Fruit fly (Drosophila melanogaster): ENCODE results near the gene gammaTub23C.

DNA sequence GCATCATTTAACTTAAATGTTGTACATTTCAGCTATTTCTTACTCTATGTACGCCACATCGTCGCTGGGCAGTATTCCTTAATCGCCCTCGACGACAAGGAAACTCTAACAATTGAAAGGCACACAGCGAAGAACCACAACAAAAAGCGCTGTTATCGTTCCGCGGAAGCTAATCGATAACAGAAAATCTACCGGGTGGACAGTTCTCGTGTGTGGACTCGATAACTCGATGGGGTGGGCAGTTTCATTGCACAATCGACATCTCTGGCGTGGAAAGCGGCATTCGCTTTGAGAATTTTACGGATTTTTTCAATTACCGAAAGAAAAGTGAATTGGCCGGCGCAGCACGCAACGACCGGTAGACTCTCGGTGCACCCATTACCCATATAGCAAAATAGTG lies 50.3 kb downstream of the gammaTub23C start, which contains the start of the genes alpha4GT1 and Prp40:
- TF ChIP-seq CG10631 (GFP tag; optimal IDR thresholded peaks at IDR 0.05) (no peak), acj6 (GFP tag; optimal IDR thresholded peaks at IDR 0.05) (no peak), OdsH (GFP tag; optimal IDR thresholded peaks at IDR 0.05) (no peak), Sox14 (GFP tag; optimal IDR thresholded peaks at IDR 0.05) (no peak), Ets96B (tag; optimal IDR thresholded peaks at IDR 0.05) (no peak), CG6792 (GFP tag; optimal IDR thresholded peaks at IDR 0.05) (no peak), CG8319 (GFP tag; optimal IDR thresholded peaks at IDR 0.05) (no peak), fd59A (GFP tag; optimal IDR thresholded peaks at IDR 0.05) (no peak), CG11294 (GFP tag; IDR thresholded peaks at IDR 0.05) (no peak), Eip75B (GFP tag; optimal IDR thresholded peaks at IDR 0.05) (no peak), Gug (GFP tag; IDR thresholded peaks at IDR 0.05) (no peak), Hr4 (GFP tag; optimal IDR thresholded peaks at IDR 0.05) (no peak)

All from whole organism, prepupa.